Worm (Caenorhabditis elegans) whole organism, mixed stage, embryonic: ENCODE results near the gene nhr-54.

Experiments used
- M03D4.4 ChIP-seq: sonication (generic microtip); optimal IDR thresholded peaks from 2 replicates; lab custom pipeline; 2017; ENCODE audit warnings: mild to moderate bottlenecking, missing genetic modification characterization, missing compliant biosample characterization
- blmp-1 ChIP-seq: fragments of 150-350 bp; optimal IDR thresholded peaks from 2 replicates; lab custom pipeline; 2014; ENCODE audit warnings: missing biosample characterization, missing genetic modification characterization
- lin-13 ChIP-seq: fragments of 150-350 bp; optimal IDR thresholded peaks from 2 replicates; lab custom pipeline; 2014; ENCODE audit warnings: missing biosample characterization, missing genetic modification characterization
- nhr-237 ChIP-seq: fragments of 150-350 bp; optimal IDR thresholded peaks from 2 replicates; lab custom pipeline; 2014; ENCODE audit warnings: missing biosample characterization, missing genetic modification characterization
- nhr-28 ChIP-seq: fragments of 150-350 bp; optimal IDR thresholded peaks from 2 replicates; lab custom pipeline; 2014; ENCODE audit warnings: missing biosample characterization, missing genetic modification characterization
- pha-4 ChIP-seq: fragments of 150-350 bp; optimal IDR thresholded peaks from 2 replicates; lab custom pipeline; 2018; ENCODE audit warnings: missing biosample characterization, missing genetic modification reagents, missing genetic modification characterization
- unc-39 ChIP-seq: fragments of 150-350 bp; optimal IDR thresholded peaks from 2 replicates; lab custom pipeline; 2014; ENCODE audit warnings: missing biosample characterization, missing genetic modification characterization
- unc-62 ChIP-seq: fragments of 150-350 bp; optimal IDR thresholded peaks from 2 replicates; lab custom pipeline; 2014; ENCODE audit warnings: missing biosample characterization, missing genetic modification reagents, missing genetic modification characterization
- ztf-11 ChIP-seq: fragments of 150-350 bp; optimal IDR thresholded peaks from 2 replicates; lab custom pipeline; 2014; ENCODE audit warnings: missing biosample characterization, missing genetic modification characterization

DNA sequence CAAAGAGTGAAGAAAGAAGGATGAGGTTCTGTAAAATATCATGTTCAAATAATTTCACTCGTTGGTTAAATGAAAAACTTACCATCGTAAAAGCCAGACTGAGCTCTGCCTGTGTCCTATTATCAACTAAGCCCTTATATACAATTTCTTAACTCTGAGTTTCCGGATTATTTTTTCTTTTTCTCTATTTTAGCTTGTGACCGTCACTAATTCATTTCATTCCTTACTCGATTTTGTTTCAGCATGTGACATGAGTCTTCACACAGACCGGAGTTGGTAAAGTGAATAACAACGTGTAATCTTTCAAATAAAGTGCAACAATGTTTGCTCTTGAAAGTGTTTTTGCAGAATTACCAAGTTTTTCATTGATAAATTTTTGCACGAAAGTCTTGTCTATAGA, 28.3 kb upstream of the nhr-54 start, which contains the start of gene cpr-2:
- TF ChIP-seq blmp-1 (tag; lab: Kevin White, UChicago): no peak
- no peak for TF ChIP-seq nhr-237 (tag; lab: Kevin White, UChicago)
- TF ChIP-seq ztf-11 (tag; lab: Kevin White, UChicago): no peak
- TF ChIP-seq pha-4: no peak
- TF ChIP-seq unc-62 (GFP tag; lab: Kevin White, UChicago): no peak
- no peak for TF ChIP-seq unc-39 (tag; lab: Kevin White, UChicago)
- no peak for TF ChIP-seq nhr-28 (tag; lab: Kevin White, UChicago)
- no peak for TF ChIP-seq lin-13 (tag; lab: Kevin White, UChicago)
- no peak for TF ChIP-seq M03D4.4 (tag; lab: Kevin White, UChicago)
